Worm (Caenorhabditis elegans) whole organism, L4/young adult: ENCODE results near the gene ugt-44.

ENCODE experiments used
- W03F9.2 ChIP-seq: fragments of 150-350 bp; optimal IDR thresholded peaks from 2 replicates; lab custom pipeline; 2014; ENCODE audit warnings: missing biosample characterization, missing genetic modification characterization
- dao-5 ChIP-seq: sonication (generic microtip); optimal IDR thresholded peaks from 2 replicates; lab custom pipeline; 2016; ENCODE audit warnings: missing genotype, missing genetic modification characterization, moderate library complexity, missing compliant biosample characterization
- him-1 ChIP-seq: sonication (generic microtip); optimal IDR thresholded peaks from 2 replicates; lab custom pipeline; 2016; ENCODE audit warnings: missing genotype, missing genetic modification reagents, missing genetic modification characterization, missing compliant biosample characterization

Gene ugt-44

ce11 chrIV:10521106-10521505 is 51.6 kb downstream of the ugt-44 start, which contains the start of gene cal-4:
TSS of gene cal-4 (plus strand) at chrIV:10521406.
- TF ChIP-seq him-1 (tag; lab: Kevin White, UChicago), result no peak
- TF ChIP-seq W03F9.2, result no peak
- no peak for TF ChIP-seq dao-5 (tag; lab: Kevin White, UChicago)
